Worm (Caenorhabditis elegans) whole organism, early embryonic: ENCODE measurements around the gene F44A6.3.

Source experiments
- ama-1 ChIP-seq: fragments of 150-350 bp; optimal IDR thresholded peaks from 2 replicates; lab custom pipeline; 2014
- ceh-36 ChIP-seq: sonication (generic microtip); optimal IDR thresholded peaks from 2 replicates; lab custom pipeline; 2016; ENCODE audit warnings: missing genetic modification characterization, inconsistent platforms, missing compliant biosample characterization
- ets-7 ChIP-seq: sonication (generic microtip); optimal IDR thresholded peaks from 2 replicates; lab custom pipeline; 2016; ENCODE audit warnings: missing genotype, missing genetic modification characterization, missing compliant biosample characterization
- flt-1 ChIP-seq: fragments of 200-800 bp; sonication (Bioruptor generic); IDR thresholded peaks from 2 replicates; pipeline ENCODE4 v1.3.6; 2022; ENCODE audit warnings: missing genetic modification characterization, missing compliant biosample characterization
- hmg-4 ChIP-seq: fragments of 200-800 bp; sonication (Bioruptor generic); optimal IDR thresholded peaks from 2 replicates; lab custom pipeline; 2018; ENCODE audit warnings: mild to moderate bottlenecking, missing genetic modification characterization, missing compliant biosample characterization
- hnd-1 ChIP-seq: sonication (generic microtip); optimal IDR thresholded peaks from 2 replicates; lab custom pipeline; 2016; ENCODE audit warnings: missing genetic modification characterization, missing compliant biosample characterization
- tbx-37 ChIP-seq: fragments of 200-800 bp; sonication (Bioruptor generic); conservative IDR thresholded peaks from 2 replicates; pipeline ENCODE4 v1.3.6; 2022; ENCODE audit warnings: missing genetic modification reagents, missing genetic modification characterization, missing compliant biosample characterization

DNA sequence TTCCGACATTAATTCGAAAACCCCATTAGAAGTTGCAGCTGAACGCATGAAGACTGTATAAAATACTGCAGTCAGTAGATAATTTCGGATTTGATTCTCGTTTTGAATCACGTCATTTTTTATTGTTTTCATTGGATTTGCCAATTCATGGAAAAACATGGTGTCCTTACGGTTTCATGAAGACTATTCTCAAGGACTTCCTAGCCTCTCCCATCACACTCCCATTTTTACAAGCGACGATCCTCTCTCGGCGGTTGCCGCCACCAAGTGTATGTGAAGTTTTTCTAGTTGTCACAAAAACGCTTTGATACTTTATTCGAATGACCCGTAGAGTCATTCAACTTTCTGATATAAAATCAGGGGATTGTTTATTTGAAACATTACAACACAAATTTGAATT lies 22.8 kb upstream of the F44A6.3 start:
- no peak for TF ChIP-seq ceh-36 (tag; lab: Kevin White, UChicago)
- TF ChIP-seq tbx-37 (GFP tag; lab: Robert Waterston, UW) = no peak
- TF ChIP-seq hmg-4 (GFP tag; lab: Kevin White, UChicago) = no peak
- TF ChIP-seq flt-1 (GFP tag; lab: Robert Waterston, UW) = no peak
- no peak for TF ChIP-seq hnd-1 (tag; lab: Kevin White, UChicago)
- TF ChIP-seq ama-1 (lab: Kevin White, UChicago) = no peak
- no peak for TF ChIP-seq ets-7 (tag; lab: Kevin White, UChicago)
